Fruit fly (Drosophila melanogaster) ovary, adult (tissue): Measurements from ENCODE around the gene CG32564.

ENCODE experiments used
- CG17801 ChIP-seq: fragments of 200-800 bp; optimal IDR thresholded peaks from 2 replicates; lab custom pipeline; 2019; ENCODE audit warnings: missing biosample characterization, mild to moderate bottlenecking, missing genetic modification characterization, moderate library complexity; ENCODE audit not compliant: partially characterized antibody

Gene CG32564

dm6 chrX:17181264-17182198, 24.7 kb upstream of the CG32564 start:
- TF ChIP-seq CG17801 (GFP tag; lab: Kevin White, UChicago) = no peak

- no peak for TF ChIP-seq CG17801 (GFP tag; lab: Kevin White, UChicago)
These were observed 22.7 kb upstream of the CG32564 start for dm6 chrX:17183486-17183885.

DNA sequence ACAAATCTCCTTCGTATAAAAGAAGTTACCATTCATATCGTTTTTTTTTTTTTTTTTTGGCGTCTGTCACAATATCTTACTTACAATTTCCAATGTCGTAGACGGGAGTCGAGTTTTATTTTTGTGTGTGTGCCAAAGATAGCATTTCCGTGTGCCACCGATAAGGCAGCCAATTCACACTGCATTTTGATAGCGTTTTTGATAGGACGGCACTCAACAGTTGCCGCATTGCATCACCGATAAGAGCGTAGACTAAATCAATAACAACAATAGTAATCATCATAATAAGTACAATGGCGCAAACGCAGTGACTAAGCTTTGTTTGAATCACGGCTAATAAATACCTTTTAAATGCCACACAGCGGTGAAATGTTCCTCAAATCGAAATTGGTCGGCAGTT, 19.8 kb upstream of the CG32564 start:
- no peak for TF ChIP-seq CG17801 (GFP tag; lab: Kevin White, UChicago)

DNA sequence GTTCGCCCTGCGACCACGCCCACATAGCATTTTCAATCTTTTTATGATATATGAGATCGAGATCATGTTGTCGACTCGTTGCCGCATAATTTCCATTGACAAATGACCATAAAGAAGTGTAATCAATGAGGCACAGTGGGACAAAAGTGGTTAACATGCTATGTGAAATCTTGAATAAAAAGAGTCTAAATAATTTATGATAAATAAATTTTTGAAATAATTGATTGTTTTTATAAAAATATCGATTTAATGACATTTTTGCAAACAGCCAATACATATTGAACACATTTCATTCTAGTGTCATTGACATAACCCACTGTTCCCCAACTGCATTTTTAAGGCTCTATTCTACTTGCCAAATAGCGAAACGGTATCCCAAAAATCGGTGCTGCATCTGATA, 18.7 kb upstream of the CG32564 start:
- TF ChIP-seq CG17801 (GFP tag; lab: Kevin White, UChicago) = peak; percentile 26

DNA sequence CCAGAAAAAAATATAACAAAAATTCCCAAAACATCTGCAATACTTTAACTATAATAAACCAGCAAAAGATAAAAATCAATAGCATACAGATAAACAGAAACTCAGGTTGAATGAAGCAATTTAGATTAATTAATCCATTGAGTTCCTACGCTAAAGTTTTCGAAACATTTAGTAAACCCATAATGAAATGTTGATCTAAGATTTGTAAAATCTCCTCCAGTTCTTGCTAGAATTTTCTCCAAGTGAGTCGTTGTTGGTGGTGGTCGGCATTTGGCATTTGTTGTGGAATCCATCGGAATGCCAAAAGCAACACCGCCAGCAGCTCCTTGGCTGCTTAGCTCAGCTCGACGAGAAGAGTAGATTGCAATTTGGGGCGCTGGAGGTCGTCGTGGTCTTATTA, 18.0 kb upstream of the CG32564 start:
- no peak for TF ChIP-seq CG17801 (GFP tag; lab: Kevin White, UChicago)

dm6 chrX:17202498-17203162, 3.6 kb upstream of the CG32564 start, which contains the start of the genes TTLL1A and CG5070:
TTLL1A (minus strand) TSS chrX:17202598.
CG5070 (plus strand) TSS chrX:17203112.
- TF ChIP-seq CG17801 (GFP tag; lab: Kevin White, UChicago) = no peak

dm6 chrX:17205028-17205427, 1.2 kb upstream of the CG32564 start:
- TF ChIP-seq CG17801 (GFP tag; lab: Kevin White, UChicago) = no peak

DNA sequence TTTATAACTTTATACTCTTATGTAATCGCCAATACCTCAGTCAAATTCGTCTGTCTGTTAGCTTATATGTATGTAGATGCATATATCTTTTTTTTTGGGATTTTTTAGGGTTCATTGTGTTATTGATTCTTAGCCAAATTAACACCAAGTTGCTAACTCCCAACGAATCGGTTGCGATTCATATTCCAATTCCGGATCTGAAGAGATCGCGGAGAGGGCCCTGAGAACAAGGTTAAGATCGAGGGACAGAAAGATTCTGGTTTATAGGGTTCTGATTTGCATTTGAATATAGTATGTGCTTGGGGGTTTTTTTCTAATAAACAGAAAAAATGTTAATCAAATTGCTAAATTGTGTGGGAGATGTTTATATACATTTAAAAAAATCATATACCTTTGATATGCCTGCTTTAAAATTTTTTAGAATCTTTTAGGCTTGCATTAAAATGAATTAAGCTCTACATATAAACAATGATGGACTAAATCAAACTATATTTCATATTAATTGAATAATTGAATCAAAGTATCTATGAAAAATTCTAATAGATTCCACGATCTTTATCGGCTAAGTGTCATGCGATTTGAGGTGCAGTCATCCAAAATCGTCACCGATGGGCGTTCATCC, 1.8 kb downstream of the CG32564 start, which contains the start of gene CG32563:
CG32563 (plus strand) TSS at position 572 of the 622 bp plus-strand sequence.
- no peak for TF ChIP-seq CG17801 (GFP tag; lab: Kevin White, UChicago)

DNA sequence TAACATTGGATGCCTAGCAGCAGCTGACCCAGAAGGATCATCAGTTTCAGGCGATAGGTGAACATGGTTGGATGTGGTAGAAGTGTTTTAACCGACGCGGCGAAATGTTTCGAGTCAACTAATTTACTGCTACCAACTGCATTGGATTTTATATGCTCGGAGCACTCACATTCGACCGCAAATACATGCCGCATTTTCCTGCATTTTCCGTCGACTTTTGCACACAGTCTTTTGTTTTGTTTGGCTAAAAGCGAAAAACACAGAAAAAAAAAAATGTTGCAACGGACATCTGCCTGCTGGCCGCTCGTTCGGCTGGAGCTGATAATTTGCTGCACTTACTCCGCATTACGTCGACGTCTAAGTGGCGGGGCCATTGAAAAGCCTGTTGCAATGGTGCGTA, 3.7 kb downstream of the CG32564 start, which contains the start of gene CG12995:
CG12995 (minus strand) TSS at position 101 of the 400 bp plus-strand sequence.
- no peak for TF ChIP-seq CG17801 (GFP tag; lab: Kevin White, UChicago)

- no peak for TF ChIP-seq CG17801 (GFP tag; lab: Kevin White, UChicago)
These were observed 5.8 kb downstream of the CG32564 start, which contains the start of gene CG18258 for dm6 chrX:17212007-17212406. CG18258 (plus strand) TSS chrX:17212307.

dm6 chrX:17215004-17215403, 8.8 kb downstream of the CG32564 start, which contains the start of gene CG5162:
CG5162 (plus strand) TSS chrX:17215304.
- no peak for TF ChIP-seq CG17801 (GFP tag; lab: Kevin White, UChicago)

DNA sequence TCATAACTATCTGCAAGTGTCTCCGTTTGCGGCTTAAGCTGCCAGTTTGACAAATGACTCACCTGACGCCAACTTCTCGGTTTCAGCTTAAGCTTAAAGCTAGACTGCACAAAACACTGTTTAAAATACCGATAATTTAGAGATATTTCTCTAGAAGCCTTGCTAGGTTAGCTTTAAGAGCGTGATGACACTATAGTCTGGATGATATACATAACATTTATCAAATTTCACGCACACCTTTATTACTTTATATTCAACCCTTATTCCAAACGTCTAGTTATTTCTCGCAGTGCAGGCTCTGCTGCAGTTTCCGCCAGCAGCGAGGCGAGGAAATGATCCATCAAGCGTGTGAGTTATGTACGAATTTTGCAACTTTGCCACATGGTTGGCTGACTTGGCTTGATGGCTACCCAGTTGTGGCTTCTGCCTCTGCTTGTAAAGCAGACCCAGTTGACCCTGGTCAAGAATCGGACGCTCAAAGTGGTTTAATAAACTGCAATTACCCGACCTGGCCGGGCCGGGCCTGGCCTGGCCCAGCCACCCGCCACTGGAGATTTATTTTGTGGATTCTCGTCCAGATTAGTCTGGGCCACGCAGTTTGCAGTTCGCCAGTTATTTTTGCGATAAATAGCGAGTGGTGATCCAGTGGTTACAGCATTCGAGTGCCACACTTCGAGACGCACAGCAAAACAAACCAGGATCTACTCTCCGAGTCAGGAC, 12.2 kb downstream of the CG32564 start, which contains the start of gene CG12998:
CG12998 (plus strand) TSS at position 436 of the 720 bp plus-strand sequence.
- TF ChIP-seq CG17801 (GFP tag; lab: Kevin White, UChicago) = no peak

dm6 chrX:17221142-17221541, 14.9 kb downstream of the CG32564 start, which contains the start of gene CG5172:
CG5172 (plus strand) TSS chrX:17221442.
- TF ChIP-seq CG17801 (GFP tag; lab: Kevin White, UChicago) = no peak

DNA sequence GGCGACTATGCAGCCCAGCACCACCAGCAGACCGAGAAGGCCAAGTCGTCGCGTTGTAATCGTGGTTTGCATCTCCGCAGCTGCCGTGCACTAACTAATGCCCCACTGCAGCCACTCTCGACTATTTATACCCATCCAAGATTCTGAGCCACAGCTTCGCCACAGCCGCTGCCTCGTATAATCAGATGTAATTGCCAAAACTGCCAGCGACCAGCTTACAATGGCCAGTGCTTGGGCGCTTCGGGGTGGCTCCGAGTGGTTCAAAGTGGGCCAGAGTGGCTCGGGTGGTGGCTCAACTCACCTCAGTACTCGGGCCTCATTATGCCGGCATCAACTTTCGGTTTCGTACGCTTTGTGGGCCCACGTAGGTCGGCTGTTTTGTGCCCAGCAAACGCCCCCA, 17.5 kb downstream of the CG32564 start, which contains the start of gene CG34327:
CG34327 (minus strand) TSS at position 101 of the 400 bp plus-strand sequence.
- no peak for TF ChIP-seq CG17801 (GFP tag; lab: Kevin White, UChicago)
